Worm (Caenorhabditis elegans): ENCODE measurements around the gene str-236.

str-236 gene

DNA sequence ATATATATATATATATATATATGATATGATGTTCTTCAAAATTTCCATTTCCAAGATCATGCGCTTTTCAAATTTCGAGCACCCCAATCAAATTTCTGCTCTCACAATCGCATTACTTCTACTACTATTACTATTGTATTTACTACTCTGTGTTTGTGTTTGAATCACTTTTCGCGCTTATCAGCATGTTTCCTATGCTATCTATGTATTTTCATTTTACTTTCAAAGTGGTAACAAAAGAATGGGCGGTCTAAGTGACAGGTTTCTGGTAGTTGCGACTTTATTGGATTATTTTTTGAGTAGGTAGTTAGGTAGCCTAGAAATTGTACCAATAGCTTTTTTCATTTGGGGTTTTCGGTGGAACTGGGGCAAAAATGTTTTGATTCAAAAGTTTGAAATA lies 30.2 kb upstream of the str-236 start:
- TF ChIP-seq hmg-1.2 (GFP tag; IDR thresholded peaks at IDR 0.05) (no peak), Y67H2A.10 (GFP tag; conservative IDR thresholded peaks at IDR 0.05) (no peak), unc-62 (GFP tag; optimal IDR thresholded peaks at IDR 0.05) (no peak), him-1 (tag; optimal IDR thresholded peaks at IDR 0.05) (no peak), lin-26 (GFP tag; IDR thresholded peaks at IDR 0.05) (no peak), mes-4 (tag; optimal IDR thresholded peaks at IDR 0.05) (no peak), lin-35 (GFP tag; optimal IDR thresholded peaks at IDR 0.05) (no peak), attf-5 (GFP tag; optimal IDR thresholded peaks at IDR 0.05) (no peak), die-1 (tag; optimal IDR thresholded peaks at IDR 0.05) (no peak), ztf-22 (GFP tag; optimal IDR thresholded peaks at IDR 0.05) (no peak), K11D2.4 (GFP tag; IDR thresholded peaks at IDR 0.05) (no peak), hlh-12 (tag; optimal IDR thresholded peaks at IDR 0.05) (no peak), pbrm-1 (GFP tag; IDR thresholded peaks at IDR 0.05) (no peak), C06A6.2 (GFP tag; conservative IDR thresholded peaks at IDR 0.05) (no peak), bed-2 (GFP tag; IDR thresholded peaks at IDR 0.05) (no peak), F39B2.1 (GFP tag; IDR thresholded peaks at IDR 0.05) (no peak), zfh-2 (GFP tag; conservative IDR thresholded peaks at IDR 0.05) (no peak), ekl-4 (GFP tag; IDR thresholded peaks at IDR 0.05) (no peak)

DNA sequence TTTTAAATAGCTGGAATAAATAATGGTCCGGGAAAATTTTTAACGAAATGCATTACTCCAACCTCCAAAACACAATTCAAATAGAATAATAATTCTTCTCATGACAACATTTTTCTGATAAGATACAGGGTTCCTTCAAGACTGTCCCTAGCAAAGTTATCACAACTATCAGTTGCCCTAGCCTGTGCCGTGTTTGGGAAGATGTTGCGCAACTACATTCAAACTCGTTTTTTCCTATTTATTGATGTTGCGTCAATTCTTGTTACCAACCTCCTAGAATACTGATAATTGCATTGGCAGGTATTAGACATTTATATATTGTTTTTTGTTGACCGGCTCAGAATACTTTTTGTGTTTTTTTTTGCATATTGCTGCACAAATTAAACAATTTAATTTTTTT lies 27.2 kb upstream of the str-236 start:
- TF ChIP-seq tbx-9 (tag; optimal IDR thresholded peaks at IDR 0.05; ENCODE audit: borderline replicate concordance) (no peak), fkh-3 (tag; optimal IDR thresholded peaks at IDR 0.05) (no peak), Y56A3A.18 (GFP tag; IDR thresholded peaks at IDR 0.05) (no peak), mcd-1 (GFP tag; IDR thresholded peaks at IDR 0.05) (no peak), cebp-1 (GFP tag; IDR thresholded peaks at IDR 0.05) (no peak), cebp-1 (tag; optimal IDR thresholded peaks at IDR 0.05) (no peak), ztf-25 (GFP tag; IDR thresholded peaks at IDR 0.05) (no peak)

DNA sequence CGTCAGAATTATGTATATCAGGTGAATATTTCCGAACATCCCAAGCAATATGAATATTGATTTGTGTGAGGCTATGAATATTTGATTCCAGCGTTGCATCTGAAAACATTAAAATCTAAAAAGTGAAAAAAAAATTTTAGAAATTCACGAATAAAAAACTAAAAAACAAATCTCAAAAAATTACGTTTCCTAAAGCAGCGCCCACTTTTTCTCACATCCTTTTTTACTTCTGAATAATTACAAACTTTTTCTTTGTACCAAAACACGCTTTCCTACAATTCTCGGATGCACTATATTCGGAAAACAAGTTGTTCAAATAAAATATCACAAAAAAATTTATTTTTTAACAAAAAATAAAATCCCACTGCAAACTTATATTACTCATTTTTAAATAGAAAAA lies 25.1 kb upstream of the str-236 start, which contains the start of gene srsx-8:
TSS of gene srsx-8 (minus strand) at position 101 of the 400 bp plus-strand sequence.
- TF ChIP-seq hmg-1.2 (GFP tag; IDR thresholded peaks at IDR 0.05): no peak
- no peak for TF ChIP-seq hmg-20 (GFP tag; IDR thresholded peaks at IDR 0.05)
- TF ChIP-seq ekl-4 (GFP tag; IDR thresholded peaks at IDR 0.05): no peak
- no peak for TF ChIP-seq snpc-4 (GFP tag; optimal IDR thresholded peaks at IDR 0.05)
- no peak for TF ChIP-seq snpc-4 (tag; optimal IDR thresholded peaks at IDR 0.05)
- no peak for TF ChIP-seq Y79H2A.3 (GFP tag; conservative IDR thresholded peaks at IDR 0.05)
- TF ChIP-seq sea-2 (GFP tag; IDR thresholded peaks at IDR 0.05): no peak
- TF ChIP-seq nfya-2 (GFP tag; IDR thresholded peaks at IDR 0.05): no peak

DNA sequence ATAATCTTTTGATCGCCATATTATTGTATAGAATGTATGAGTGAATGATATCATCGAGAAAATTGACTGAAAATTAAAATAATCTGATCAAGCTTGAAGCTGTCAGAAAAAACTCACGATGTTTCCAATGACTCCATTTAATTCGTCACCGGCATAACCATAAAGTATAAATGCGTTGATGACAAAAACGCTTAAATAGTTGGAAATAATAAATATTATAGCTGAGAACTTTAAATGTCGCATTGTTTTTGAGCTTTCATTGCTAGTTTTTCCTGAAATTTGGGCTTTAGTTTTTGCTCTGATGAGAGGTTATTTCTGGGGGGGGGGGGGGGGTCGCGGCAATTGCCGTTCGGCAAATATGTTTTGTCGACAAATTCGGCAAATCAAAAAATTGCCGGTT lies 23.3 kb upstream of the str-236 start:
- TF ChIP-seq Y79H2A.3 (GFP tag; conservative IDR thresholded peaks at IDR 0.05): no peak
- no peak for TF ChIP-seq hlh-12 (tag; optimal IDR thresholded peaks at IDR 0.05)
- no peak for TF ChIP-seq ztf-3 (GFP tag; optimal IDR thresholded peaks at IDR 0.05)
- no peak for TF ChIP-seq efl-1 (GFP tag; optimal IDR thresholded peaks at IDR 0.05)
- TF ChIP-seq F55B11.4 (tag; optimal IDR thresholded peaks at IDR 0.05; ENCODE audit: borderline replicate concordance, insufficient read depth): no peak
- no peak for TF ChIP-seq mel-28 (tag; optimal IDR thresholded peaks at IDR 0.05; ENCODE audit: borderline replicate concordance)
- TF ChIP-seq die-1 (tag; optimal IDR thresholded peaks at IDR 0.05): no peak
